Worm (Caenorhabditis elegans): ENCODE data around the gene T05E12.9.

ce11 chrV:17066634-17067033 is 16.0 kb downstream of the T05E12.9 start:
- TF ChIP-seq dao-5 (tag; optimal IDR thresholded peaks at IDR 0.05) (no peak), W03F9.2 (tag; optimal IDR thresholded peaks at IDR 0.05) (no peak), him-1 (tag; optimal IDR thresholded peaks at IDR 0.05) (no peak)

All from whole organism, L4/young adult.